Worm (Caenorhabditis elegans) whole organism, late embryonic: ENCODE measurements around the gene prkl-1.

Experiments used
- C08G9.2 ChIP-seq: sonication (generic microtip); optimal IDR thresholded peaks from 2 replicates; lab custom pipeline; 2016; ENCODE audit warnings: mild to moderate bottlenecking, missing genetic modification characterization, moderate library complexity, missing compliant biosample characterization
- F13H6.1 ChIP-seq: sonication (generic microtip); optimal IDR thresholded peaks from 2 replicates; lab custom pipeline; 2016; ENCODE audit warnings: missing genetic modification characterization, missing compliant biosample characterization
- K02D7.2 ChIP-seq: sonication (generic microtip); optimal IDR thresholded peaks from 2 replicates; lab custom pipeline; 2017; ENCODE audit warnings: mild to moderate bottlenecking, missing genetic modification characterization, missing compliant biosample characterization
- K09A11.1 ChIP-seq: sonication (generic microtip); optimal IDR thresholded peaks from 2 replicates; lab custom pipeline; 2017; ENCODE audit warnings: antibody characterized with exemption, mild to moderate bottlenecking, missing genetic modification characterization, missing compliant biosample characterization; ENCODE audit not compliant: insufficient read depth
- T23F11.4 ChIP-seq: fragments of 200-800 bp; sonication (Bioruptor generic); optimal IDR thresholded peaks from 2 replicates; lab custom pipeline; 2018; ENCODE audit warnings: mild to moderate bottlenecking, missing genetic modification characterization, missing compliant biosample characterization
- ahr-1 ChIP-seq: sonication (generic microtip); optimal IDR thresholded peaks from 2 replicates; lab custom pipeline; 2016; ENCODE audit warnings: missing genetic modification characterization, missing compliant biosample characterization
- ceh-18 ChIP-seq: sonication (generic microtip); optimal IDR thresholded peaks from 2 replicates; lab custom pipeline; 2016; ENCODE audit warnings: missing genetic modification characterization, missing compliant biosample characterization
- ceh-2 ChIP-seq: sonication (generic microtip); optimal IDR thresholded peaks from 2 replicates; lab custom pipeline; 2016; ENCODE audit warnings: missing genotype, missing genetic modification characterization, missing compliant biosample characterization
- ceh-24 ChIP-seq: sonication (generic microtip); optimal IDR thresholded peaks from 2 replicates; lab custom pipeline; 2016; ENCODE audit warnings: mild to moderate bottlenecking, missing genetic modification characterization, missing compliant biosample characterization
- ceh-31 ChIP-seq: sonication (generic microtip); optimal IDR thresholded peaks from 2 replicates; lab custom pipeline; 2016; ENCODE audit warnings: missing genetic modification characterization, missing compliant biosample characterization
- ceh-34 ChIP-seq: sonication (generic microtip); optimal IDR thresholded peaks from 2 replicates; lab custom pipeline; 2016; ENCODE audit warnings: mild to moderate bottlenecking, missing genetic modification characterization, missing compliant biosample characterization
- ceh-48 ChIP-seq: sonication (generic microtip); optimal IDR thresholded peaks from 2 replicates; lab custom pipeline; 2016; ENCODE audit warnings: missing genetic modification characterization, inconsistent platforms, missing compliant biosample characterization
- ceh-6 ChIP-seq: fragments of 200-800 bp; sonication (Bioruptor generic); optimal IDR thresholded peaks from 2 replicates; lab custom pipeline; 2018; ENCODE audit warnings: mild to moderate bottlenecking, missing genetic modification characterization, missing compliant biosample characterization
- dmd-4 ChIP-seq: sonication (generic microtip); optimal IDR thresholded peaks from 2 replicates; lab custom pipeline; 2016; ENCODE audit warnings: borderline replicate concordance, missing genetic modification characterization, missing compliant biosample characterization
- elt-2 ChIP-seq: sonication (generic microtip); optimal IDR thresholded peaks from 2 replicates; lab custom pipeline; 2016; ENCODE audit warnings: missing genetic modification reagents, missing genetic modification characterization, missing compliant biosample characterization
- elt-4 ChIP-seq: sonication (generic microtip); optimal IDR thresholded peaks from 2 replicates; lab custom pipeline; 2016; ENCODE audit warnings: missing genetic modification characterization, missing compliant biosample characterization
- ets-4 ChIP-seq: sonication (generic microtip); optimal IDR thresholded peaks from 2 replicates; lab custom pipeline; 2016; ENCODE audit warnings: missing genetic modification characterization, missing compliant biosample characterization
- eyg-1 ChIP-seq: sonication (generic microtip); optimal IDR thresholded peaks from 2 replicates; lab custom pipeline; 2016; ENCODE audit warnings: missing genotype, missing genetic modification characterization, missing compliant biosample characterization
- fkh-6 ChIP-seq: sonication (generic microtip); optimal IDR thresholded peaks from 2 replicates; lab custom pipeline; 2016; ENCODE audit warnings: missing genetic modification characterization, missing compliant biosample characterization
- gmeb-2 ChIP-seq: sonication (generic microtip); optimal IDR thresholded peaks from 2 replicates; lab custom pipeline; 2016; ENCODE audit warnings: missing genetic modification characterization, inconsistent platforms, missing compliant biosample characterization
- hlh-13 ChIP-seq: fragments of 200-800 bp; sonication (Bioruptor generic); optimal IDR thresholded peaks from 2 replicates; lab custom pipeline; 2018; ENCODE audit warnings: mild to moderate bottlenecking, missing genetic modification characterization, missing compliant biosample characterization
- hlh-15 ChIP-seq: sonication (generic microtip); optimal IDR thresholded peaks from 2 replicates; lab custom pipeline; 2016; ENCODE audit warnings: missing genetic modification characterization, missing compliant biosample characterization
- hlh-6 ChIP-seq: sonication (generic microtip); optimal IDR thresholded peaks from 2 replicates; lab custom pipeline; 2016; ENCODE audit warnings: missing genotype, missing genetic modification characterization, missing compliant biosample characterization
- hlh-8 ChIP-seq: sonication (generic microtip); optimal IDR thresholded peaks from 2 replicates; lab custom pipeline; 2016; ENCODE audit warnings: missing genotype, missing genetic modification characterization, missing compliant biosample characterization
- madf-2 ChIP-seq: sonication (generic microtip); optimal IDR thresholded peaks from 2 replicates; lab custom pipeline; 2017; ENCODE audit warnings: missing genetic modification characterization, missing compliant biosample characterization
- nfya-1 ChIP-seq: sonication (generic microtip); optimal IDR thresholded peaks from 2 replicates; lab custom pipeline; 2017; ENCODE audit warnings: missing genetic modification characterization, mild to moderate bottlenecking, missing compliant biosample characterization, antibody characterized with exemption, moderate library complexity
- nhr-11 ChIP-seq: fragments of 150-350 bp; optimal IDR thresholded peaks from 2 replicates; lab custom pipeline; 2014; ENCODE audit warnings: missing biosample characterization, missing genetic modification characterization
- nhr-232 ChIP-seq: sonication (generic microtip); optimal IDR thresholded peaks from 2 replicates; lab custom pipeline; 2016; ENCODE audit warnings: missing genetic modification characterization, missing compliant biosample characterization
- pag-3 ChIP-seq: sonication (generic microtip); optimal IDR thresholded peaks from 2 replicates; lab custom pipeline; 2016; ENCODE audit warnings: missing compliant biosample characterization, missing genetic modification characterization, borderline replicate concordance
- pros-1 ChIP-seq: fragments of 150-350 bp; optimal IDR thresholded peaks from 2 replicates; lab custom pipeline; 2014; ENCODE audit warnings: missing biosample characterization, missing genetic modification reagents, missing genetic modification characterization
- sdc-2 ChIP-seq: sonication (generic microtip); optimal IDR thresholded peaks from 2 replicates; lab custom pipeline; 2016; ENCODE audit warnings: missing genotype, missing genetic modification characterization, missing compliant biosample characterization
- sox-2 ChIP-seq: fragments of 200-800 bp; sonication (Bioruptor generic); IDR thresholded peaks from 2 replicates; pipeline ENCODE4 v1.3.6; 2022; ENCODE audit warnings: missing genetic modification reagents, missing genetic modification characterization, missing compliant biosample characterization
- sox-4 ChIP-seq: sonication (generic microtip); optimal IDR thresholded peaks from 2 replicates; lab custom pipeline; 2017; ENCODE audit warnings: mild to moderate bottlenecking, missing genetic modification characterization, inconsistent platforms, missing compliant biosample characterization
- syd-9 ChIP-seq: sonication (generic microtip); optimal IDR thresholded peaks from 2 replicates; lab custom pipeline; 2016; ENCODE audit warnings: mild to moderate bottlenecking, missing genetic modification characterization, moderate library complexity, missing compliant biosample characterization
- tbx-7 ChIP-seq: sonication (generic microtip); optimal IDR thresholded peaks from 2 replicates; lab custom pipeline; 2016; ENCODE audit warnings: missing genotype, missing genetic modification characterization, missing compliant biosample characterization
- unc-3 ChIP-seq, 2 experiments: fragments of 200-800 bp in 1 of 2; sonication (Bioruptor generic) in 1 of 2; sonication (generic microtip) in 1 of 2; conservative IDR thresholded peaks in 1 of 2; optimal IDR thresholded peaks in 1 of 2; 2 replicates each; pipeline versions ENCODE4 v1.3.6 to Lab custom; 2016 to 2022; ENCODE audit warnings: missing compliant biosample characterization in 2 of 2, missing genetic modification characterization in 2 of 2, missing genetic modification reagents in 1 of 2
- unc-42 ChIP-seq: sonication (generic microtip); optimal IDR thresholded peaks from 2 replicates; lab custom pipeline; 2016; ENCODE audit warnings: missing genotype, missing genetic modification characterization, missing compliant biosample characterization
- unc-86 ChIP-seq: sonication (generic microtip); optimal IDR thresholded peaks from 2 replicates; lab custom pipeline; 2016; ENCODE audit warnings: missing genetic modification characterization, missing compliant biosample characterization
- ztf-16 ChIP-seq: sonication (generic microtip); optimal IDR thresholded peaks from 2 replicates; lab custom pipeline; 2017; ENCODE audit warnings: missing genetic modification characterization, missing compliant biosample characterization

The prkl-1 gene

ce11 chrIV:7012731-7013445 lies 26.2 kb upstream of the prkl-1 start:
- TF ChIP-seq sdc-2 (tag; lab: Kevin White, UChicago) (no peak), F13H6.1 (no peak), ets-4 (no peak), hlh-8 (tag; lab: Kevin White, UChicago) (no peak), pag-3 (tag; lab: Kevin White, UChicago) (no peak), nhr-232 (no peak), K02D7.2 (tag; lab: Kevin White, UChicago) (no peak), gmeb-2 (tag; lab: Kevin White, UChicago) (no peak), ceh-34 (tag; lab: Kevin White, UChicago) (no peak), elt-4 (tag; lab: Kevin White, UChicago) (no peak), sox-2 (GFP tag; lab: Robert Waterston, UW) (no peak), C08G9.2 (no peak)

DNA sequence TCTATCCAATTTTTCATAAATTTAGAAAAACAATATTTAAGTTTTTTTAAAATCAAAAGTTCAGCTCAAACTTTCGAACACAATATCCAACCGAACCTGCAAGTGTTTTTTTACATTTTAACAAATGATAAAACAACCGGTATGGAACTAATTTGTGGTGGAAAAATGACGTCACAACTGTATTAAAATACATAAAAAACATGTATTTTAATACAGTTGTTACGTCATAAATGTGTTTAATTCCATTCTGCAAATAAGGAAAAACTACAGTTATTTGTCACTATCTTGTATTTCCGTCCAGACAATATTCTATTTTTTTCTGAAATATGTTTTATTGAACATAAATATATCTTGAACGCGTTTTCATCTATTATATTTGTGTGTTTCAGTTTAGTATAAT lies 25.5 kb upstream of the prkl-1 start:
- TF ChIP-seq elt-2: no peak

DNA sequence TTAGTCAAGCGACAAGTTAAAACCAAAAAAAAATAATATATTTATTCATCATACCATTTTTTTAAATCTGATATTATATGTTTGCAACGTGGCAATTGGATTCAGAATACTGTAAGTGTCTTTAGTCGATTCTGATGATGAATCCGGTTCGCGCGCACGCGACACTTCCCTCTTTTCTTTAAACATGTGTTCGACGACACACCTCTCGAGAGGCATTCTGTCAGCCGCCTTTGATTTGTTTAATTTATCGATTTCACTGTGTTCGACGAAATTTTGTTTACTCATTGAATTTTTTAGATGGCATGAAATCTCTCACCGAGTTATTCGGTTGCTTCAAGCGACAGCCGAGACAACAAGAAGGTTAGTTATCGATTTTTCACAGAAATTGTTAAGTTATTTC lies 25.0 kb upstream of the prkl-1 start, which contains the start of gene trxr-1:
TSS of gene trxr-1 (plus strand) at position 227 of the 400 bp plus-strand sequence.
- TF ChIP-seq hlh-13 (GFP tag; lab: Kevin White, UChicago) (no peak), ceh-18 (tag; lab: Kevin White, UChicago) (no peak), syd-9 (no peak), ceh-24 (no peak), nhr-11 (tag; lab: Kevin White, UChicago) (no peak), nhr-232 (no peak), ztf-16 (tag; lab: Kevin White, UChicago) (no peak), sox-4 (tag; lab: Kevin White, UChicago) (no peak), hlh-15 (no peak), pag-3 (tag; lab: Kevin White, UChicago) (no peak), ceh-48 (no peak), ceh-2 (no peak), unc-86 (tag; lab: Kevin White, UChicago) (no peak), ceh-6 (GFP tag; lab: Kevin White, UChicago) (no peak), ahr-1 (tag; lab: Kevin White, UChicago) (no peak), madf-2 (tag; lab: Kevin White, UChicago) (no peak), tbx-7 (tag; lab: Kevin White, UChicago) (no peak), hlh-6 (tag; lab: Kevin White, UChicago) (no peak), fkh-6 (tag; lab: Kevin White, UChicago) (no peak)

DNA sequence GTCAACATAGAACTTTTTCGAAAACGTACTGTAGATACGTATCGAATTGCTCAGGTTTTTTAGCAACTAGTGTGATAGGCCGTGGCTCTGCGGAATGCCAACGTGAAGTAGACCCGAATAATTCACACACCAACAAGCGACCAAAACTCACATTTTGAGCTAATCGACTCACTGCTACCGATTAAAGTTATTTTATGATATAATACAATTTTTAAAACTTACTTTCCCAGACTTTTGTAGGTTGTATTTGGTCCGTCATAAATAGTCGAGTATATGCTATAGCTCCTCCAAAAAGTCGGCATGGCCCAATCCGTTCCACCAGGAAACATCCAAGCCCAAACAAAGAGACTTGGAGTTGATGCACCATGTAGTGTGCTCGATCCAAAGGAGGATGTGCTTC lies 24.1 kb upstream of the prkl-1 start, which contains the start of gene C25A8.1:
TSS of gene C25A8.1 (plus strand) at position 301 of the 400 bp plus-strand sequence.
- no peak for TF ChIP-seq dmd-4
- TF ChIP-seq T23F11.4 (GFP tag; lab: Kevin White, UChicago): no peak
- TF ChIP-seq sox-2 (GFP tag; lab: Robert Waterston, UW): no peak
- no peak for TF ChIP-seq K09A11.1 (tag; lab: Kevin White, UChicago)
- TF ChIP-seq pros-1: no peak
- no peak for TF ChIP-seq nhr-232
- TF ChIP-seq unc-42 (tag; lab: Kevin White, UChicago): no peak
- TF ChIP-seq F13H6.1: no peak
- no peak for TF ChIP-seq ceh-31 (tag; lab: Kevin White, UChicago)
- TF ChIP-seq nfya-1 (tag; lab: Kevin White, UChicago): no peak
- TF ChIP-seq eyg-1 (tag; lab: Kevin White, UChicago): no peak
- no peak for TF ChIP-seq unc-3 (GFP tag; conservative IDR thresholded peaks at IDR 0.05; lab: Robert Waterston, UW)
- no peak for TF ChIP-seq unc-3 (tag; optimal IDR thresholded peaks at IDR 0.05; lab: Kevin White, UChicago)
